Worm (Caenorhabditis elegans): ENCODE results near the gene F35C11.7.
A peak's percentile ranks its signal among the peaks of the same experiment; 100 is the strongest.

Gene F35C11.7

DNA sequence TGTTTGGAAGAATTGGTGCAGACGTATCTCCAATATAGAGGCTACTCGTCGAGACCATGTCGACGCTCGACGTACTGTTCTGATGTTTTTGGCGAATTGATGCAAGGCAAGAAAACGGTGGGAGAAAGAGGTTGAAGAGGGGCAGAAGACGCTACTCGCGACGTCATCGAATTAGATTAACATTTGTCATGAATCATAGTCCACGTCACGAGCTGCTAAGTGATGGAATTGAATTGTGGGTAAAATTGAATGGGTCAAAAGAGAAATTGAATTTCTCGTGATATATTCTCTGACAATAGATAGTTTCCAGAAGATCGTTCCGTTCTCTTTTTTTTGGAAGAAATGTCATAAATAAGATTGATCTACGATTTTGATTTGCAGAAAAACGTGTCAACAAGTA is 3.6 kb downstream of the F35C11.7 start:
- TF ChIP-seq lsy-2 (tag; optimal IDR thresholded peaks at IDR 0.05) = no peak
- no peak for TF ChIP-seq fos-1 (tag; optimal IDR thresholded peaks at IDR 0.05)
- TF ChIP-seq elt-3 (tag; optimal IDR thresholded peaks at IDR 0.05) = no peak
- peak; percentile 88 for TF ChIP-seq sma-3 (GFP tag; optimal IDR thresholded peaks at IDR 0.05)
- no peak for TF ChIP-seq zag-1 (tag; optimal IDR thresholded peaks at IDR 0.05)
- TF ChIP-seq alr-1 (tag; optimal IDR thresholded peaks at IDR 0.05) = no peak
- peak; percentile 12 for TF ChIP-seq nhr-129 (tag; optimal IDR thresholded peaks at IDR 0.05)
- TF ChIP-seq gmeb-1 (tag; optimal IDR thresholded peaks at IDR 0.05) = no peak
- TF ChIP-seq snpc-4 (tag; optimal IDR thresholded peaks at IDR 0.05) = no peak
- TF ChIP-seq aly-2 (tag; optimal IDR thresholded peaks at IDR 0.05) = no peak
- TF ChIP-seq ztf-4 (tag; optimal IDR thresholded peaks at IDR 0.05) = no peak
- no peak for TF ChIP-seq unc-55 (GFP tag; optimal IDR thresholded peaks at IDR 0.05)
- no peak for TF ChIP-seq ceh-82 (tag; optimal IDR thresholded peaks at IDR 0.05)
- no peak for TF ChIP-seq peb-1 (tag; optimal IDR thresholded peaks at IDR 0.05)
- TF ChIP-seq sem-4 (tag; optimal IDR thresholded peaks at IDR 0.05) = no peak
- TF ChIP-seq nhr-12 (tag; optimal IDR thresholded peaks at IDR 0.05) = no peak
- no peak for TF ChIP-seq dmd-4 (tag; optimal IDR thresholded peaks at IDR 0.05)
- no peak for TF ChIP-seq F13H6.1 (tag; optimal IDR thresholded peaks at IDR 0.05)
- peak; percentile 66 for TF ChIP-seq sma-9 (GFP tag; optimal IDR thresholded peaks at IDR 0.05)
- no peak for TF ChIP-seq sma-9 (tag; optimal IDR thresholded peaks at IDR 0.05)
- TF ChIP-seq ztf-11 (tag; optimal IDR thresholded peaks at IDR 0.05) = no peak
- no peak for TF ChIP-seq ZK546.5 (tag; optimal IDR thresholded peaks at IDR 0.05)
- no peak for TF ChIP-seq egl-27 (tag; optimal IDR thresholded peaks at IDR 0.05)
- TF ChIP-seq crh-2 (tag; optimal IDR thresholded peaks at IDR 0.05) = peak; percentile 23
- no peak for TF ChIP-seq skn-1 (tag; optimal IDR thresholded peaks at IDR 0.05)
- no peak for TF ChIP-seq nhr-6 (tag; optimal IDR thresholded peaks at IDR 0.05)
- no peak for TF ChIP-seq ama-1 (optimal IDR thresholded peaks at IDR 0.05)

- TF ChIP-seq nhr-21 (tag; optimal IDR thresholded peaks at IDR 0.05) (peak; percentile 61), ZK546.5 (tag; optimal IDR thresholded peaks at IDR 0.05) (no peak), lsy-2 (tag; optimal IDR thresholded peaks at IDR 0.05) (no peak), sma-9 (GFP tag; optimal IDR thresholded peaks at IDR 0.05) (peak; percentile 91), sma-9 (tag; optimal IDR thresholded peaks at IDR 0.05) (no peak), nhr-6 (tag; optimal IDR thresholded peaks at IDR 0.05) (peak; percentile 18), nhr-129 (tag; optimal IDR thresholded peaks at IDR 0.05) (no peak), R02D3.7 (tag; optimal IDR thresholded peaks at IDR 0.05) (no peak), mdl-1 (tag; optimal IDR thresholded peaks at IDR 0.05) (peak in 1 of 2 experiments; percentile 14), sma-3 (GFP tag; optimal IDR thresholded peaks at IDR 0.05) (peak; percentile 81), fos-1 (tag; optimal IDR thresholded peaks at IDR 0.05) (peak; percentile 40), blmp-1 (tag; optimal IDR thresholded peaks at IDR 0.05; ENCODE audit: insufficient read depth) (peak; percentile 49), nhr-25 (tag; optimal IDR thresholded peaks at IDR 0.05) (no peak)
Observed at ce11 chrII:8263562-8263961, 7.4 kb downstream of the F35C11.7 start.

DNA sequence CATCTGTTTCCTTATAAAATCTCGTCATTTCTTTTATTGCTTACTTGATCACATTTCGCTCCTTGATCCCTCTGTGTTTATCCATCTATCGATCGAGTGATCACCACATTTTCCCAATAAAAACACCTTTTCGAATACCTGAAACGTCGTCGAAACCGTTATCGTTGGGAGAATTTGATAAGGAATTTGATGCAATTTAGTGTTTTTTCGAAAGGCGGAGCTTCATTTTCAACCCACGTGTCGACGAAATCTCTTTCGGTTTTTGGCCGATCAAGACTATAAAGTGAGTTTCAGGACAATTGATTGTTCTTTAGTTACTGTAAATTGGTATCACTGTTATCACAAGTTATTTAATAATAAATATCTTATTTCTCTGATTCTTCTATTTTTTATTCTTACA is 8.5 kb downstream of the F35C11.7 start, which contains the start of gene srdh-1:
Gene srdh-1 (plus strand): TSS at position 43 of the 400 bp plus-strand sequence.
- peak; percentile 16 for TF ChIP-seq fos-1 (tag; optimal IDR thresholded peaks at IDR 0.05)
- peak; percentile 18 for TF ChIP-seq sma-9 (GFP tag; optimal IDR thresholded peaks at IDR 0.05)
- TF ChIP-seq sma-9 (tag; optimal IDR thresholded peaks at IDR 0.05) = no peak
- TF ChIP-seq blmp-1 (tag; optimal IDR thresholded peaks at IDR 0.05; ENCODE audit: insufficient read depth) = peak; percentile 36
- no peak for TF ChIP-seq nhr-6 (tag; optimal IDR thresholded peaks at IDR 0.05)

- TF ChIP-seq sma-9 (GFP tag; optimal IDR thresholded peaks at IDR 0.05) (peak; percentile 5), sma-9 (tag; optimal IDR thresholded peaks at IDR 0.05) (no peak), Y55F3AM.14 (GFP tag; optimal IDR thresholded peaks at IDR 0.05) (no peak), fos-1 (tag; optimal IDR thresholded peaks at IDR 0.05) (peak; percentile 89)
Observed at ce11 chrII:8266559-8266958, 10.4 kb downstream of the F35C11.7 start.

DNA sequence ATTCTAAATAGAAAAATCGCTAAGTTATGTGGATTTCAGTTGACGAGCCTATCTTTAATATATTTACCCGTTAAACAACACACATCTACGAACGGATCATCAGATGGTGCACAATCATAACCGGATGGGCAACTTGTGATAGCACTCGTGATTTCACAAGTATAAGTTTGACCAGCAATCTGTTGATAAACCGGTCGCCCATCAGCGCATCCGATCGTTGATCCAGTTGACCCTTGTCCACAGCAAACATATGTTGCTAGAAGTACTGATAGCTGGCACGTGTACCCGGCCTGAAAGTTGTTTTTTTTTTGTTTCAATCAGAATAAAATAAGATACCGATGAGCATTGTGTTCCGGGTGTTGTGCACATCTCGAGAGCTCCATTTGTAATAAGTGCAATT is 11.6 kb downstream of the F35C11.7 start:
- TF ChIP-seq nhr-11 (tag; optimal IDR thresholded peaks at IDR 0.05) (no peak), sma-9 (GFP tag; optimal IDR thresholded peaks at IDR 0.05) (no peak), sma-9 (tag; optimal IDR thresholded peaks at IDR 0.05) (no peak), ztf-4 (tag; optimal IDR thresholded peaks at IDR 0.05) (no peak), mbf-1 (tag; optimal IDR thresholded peaks at IDR 0.05) (no peak), unc-62 (GFP tag; optimal IDR thresholded peaks at IDR 0.05) (no peak), snpc-4 (tag; optimal IDR thresholded peaks at IDR 0.05) (no peak), unc-39 (tag; optimal IDR thresholded peaks at IDR 0.05) (no peak), Y55F3AM.14 (GFP tag; optimal IDR thresholded peaks at IDR 0.05) (no peak), elt-1 (tag; optimal IDR thresholded peaks at IDR 0.05) (no peak), ZK546.5 (tag; optimal IDR thresholded peaks at IDR 0.05) (no peak), lin-39 (tag; optimal IDR thresholded peaks at IDR 0.05) (no peak)

All from whole organism, L2 larva.